Fruit fly (Drosophila melanogaster) Kc167 (cell line): Measurements from ENCODE around the gene Snx3.

ENCODE experiments used
- Sin3A ChIP-seq: fragments of >200 bp; optimal IDR thresholded peaks from 2 replicates; lab custom pipeline; 2018; ENCODE audit warnings: missing external identifiers
- h ChIP-seq: fragments of >200 bp; optimal IDR thresholded peaks from 3 replicates; lab custom pipeline; 2018; ENCODE audit warnings: missing external identifiers
- insv ChIP-seq: fragments of >200 bp; optimal IDR thresholded peaks from 3 replicates; lab custom pipeline; 2018; ENCODE audit warnings: missing external identifiers
- psq ChIP-seq: fragments of >200 bp; optimal IDR thresholded peaks from 2 replicates; lab custom pipeline; 2017; ENCODE audit warnings: missing external identifiers
- ttk ChIP-seq: sonication (Bioruptor generic); optimal IDR thresholded peaks from 2 replicates; lab custom pipeline; 2017; ENCODE audit warnings: missing external identifiers

DNA sequence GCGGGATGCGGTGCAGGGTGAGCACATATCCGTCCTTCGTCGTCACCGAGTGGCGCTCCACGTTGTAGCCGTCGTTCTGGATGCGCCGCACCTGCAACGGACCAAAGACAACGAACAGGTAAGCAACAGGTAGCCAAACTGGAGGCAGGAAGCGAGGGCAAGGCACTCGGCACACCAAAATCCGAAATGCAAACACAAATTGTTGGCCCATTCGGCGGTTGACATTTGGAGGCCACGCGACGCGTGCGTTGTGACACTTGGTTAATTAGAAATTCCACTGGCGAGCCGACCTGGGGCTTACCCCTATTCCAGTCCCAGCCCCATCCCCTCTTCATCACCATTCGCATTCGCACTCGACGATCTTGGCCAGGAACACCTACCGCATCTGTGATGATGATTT, 13.8 kb downstream of the Snx3 start:
- no peak for TF ChIP-seq h (lab: Kevin White, UChicago)
- TF ChIP-seq insv (lab: Kevin White, UChicago) = no peak
- no peak for TF ChIP-seq Sin3A (lab: Kevin White, UChicago)
- no peak for TF ChIP-seq ttk (lab: Kevin White, UChicago)
- TF ChIP-seq psq (lab: Kevin White, UChicago) = no peak
